Worm (Caenorhabditis elegans): ENCODE results near the gene pap-3.
A peak's percentile ranks its signal among the peaks of the same experiment; 100 is the strongest.

Gene pap-3

DNA sequence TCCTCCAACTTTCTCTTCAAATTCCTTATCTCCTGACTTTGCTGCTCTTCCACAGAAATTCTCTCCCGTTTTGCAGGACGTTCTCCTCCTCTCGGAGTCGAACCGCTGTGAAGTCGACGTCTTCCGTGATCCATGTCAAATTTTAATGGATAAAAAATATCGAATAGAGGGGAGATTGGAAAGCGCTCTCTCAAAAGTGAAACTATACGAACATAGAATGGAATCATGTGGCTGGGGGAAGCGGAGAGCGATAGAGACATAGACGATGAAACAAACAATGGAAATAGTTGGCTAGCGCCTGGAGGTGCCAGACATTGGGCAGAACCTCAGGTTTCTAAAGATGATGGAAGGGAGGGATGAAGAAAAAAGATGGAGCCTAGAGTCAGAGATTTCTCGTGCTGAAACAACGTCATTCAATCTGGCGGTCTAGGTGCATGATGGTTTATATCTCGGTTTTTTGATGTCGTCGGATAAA, 2.4 kb downstream of the pap-3 start, which contains the start of gene F43G6.8 (continued):
- TF ChIP-seq lsy-12 (tag; optimal IDR thresholded peaks at IDR 0.05) (no peak), ceh-28 (tag; optimal IDR thresholded peaks at IDR 0.05) (no peak), fkh-2 (tag; optimal IDR thresholded peaks at IDR 0.05) (no peak), nhr-43 (tag; optimal IDR thresholded peaks at IDR 0.05; ENCODE audit: poor library complexity, severe bottlenecking) (no peak), elt-1 (tag; optimal IDR thresholded peaks at IDR 0.05) (no peak), aly-2 (tag; optimal IDR thresholded peaks at IDR 0.05) (no peak), nhr-23 (tag; optimal IDR thresholded peaks at IDR 0.05) (peak; percentile 35), ztf-4 (tag; optimal IDR thresholded peaks at IDR 0.05) (no peak)

DNA sequence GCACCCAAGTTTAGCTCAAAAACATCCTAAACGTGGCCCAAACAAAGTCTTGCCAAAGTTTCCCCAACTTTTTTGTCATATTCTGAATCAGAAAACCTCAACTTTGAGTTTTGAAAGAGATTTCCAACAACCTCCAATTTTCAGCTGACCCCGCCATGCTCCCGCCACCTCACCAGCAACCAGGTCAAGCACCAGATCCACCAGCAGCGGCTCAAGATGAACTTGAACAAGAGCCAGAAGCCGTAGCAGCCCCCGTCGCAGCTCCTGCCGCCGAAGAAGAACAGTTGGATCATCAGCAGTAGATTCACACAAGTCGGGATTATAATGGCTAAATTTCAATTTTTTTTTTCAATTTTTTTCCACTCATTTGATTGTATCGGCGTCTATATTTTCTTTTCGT, 5.1 kb downstream of the pap-3 start:
- TF ChIP-seq fkh-10 (GFP tag; optimal IDR thresholded peaks at IDR 0.05), result no peak
- no peak for TF ChIP-seq nhr-76 (tag; optimal IDR thresholded peaks at IDR 0.05)
- no peak for TF ChIP-seq R02D3.7 (tag; optimal IDR thresholded peaks at IDR 0.05)
- TF ChIP-seq snpc-4 (tag; optimal IDR thresholded peaks at IDR 0.05), result no peak
- no peak for TF ChIP-seq lsy-12 (tag; optimal IDR thresholded peaks at IDR 0.05)
- no peak for TF ChIP-seq fkh-2 (tag; optimal IDR thresholded peaks at IDR 0.05)
- no peak for TF ChIP-seq elt-1 (tag; optimal IDR thresholded peaks at IDR 0.05)
- no peak for TF ChIP-seq skn-1 (tag; optimal IDR thresholded peaks at IDR 0.05)
- TF ChIP-seq ceh-28 (tag; optimal IDR thresholded peaks at IDR 0.05), result no peak
- TF ChIP-seq ceh-82 (tag; optimal IDR thresholded peaks at IDR 0.05), result no peak
- no peak for TF ChIP-seq nhr-67 (tag; optimal IDR thresholded peaks at IDR 0.05)
- no peak for TF ChIP-seq nhr-11 (tag; optimal IDR thresholded peaks at IDR 0.05)

DNA sequence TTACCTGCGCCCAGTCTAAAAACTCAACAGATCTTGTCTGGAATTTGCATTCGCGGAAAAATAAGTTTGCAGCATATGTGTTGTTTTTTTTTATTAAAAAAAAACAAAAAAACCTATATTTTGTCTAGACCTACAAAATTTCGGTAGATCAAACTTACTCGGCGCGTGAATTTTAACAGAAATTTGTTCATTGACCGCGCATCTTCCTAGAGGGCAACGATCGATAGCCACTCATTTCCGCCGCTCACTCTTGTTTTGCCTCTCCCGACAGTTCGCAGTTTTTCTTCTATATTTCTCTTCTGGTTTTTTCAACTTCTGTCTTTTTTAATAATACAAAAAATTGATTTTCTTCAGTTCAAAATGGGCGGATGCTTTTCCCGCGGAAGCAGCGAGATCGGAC, 5.9 kb downstream of the pap-3 start, which contains the start of gene F43G6.7:
F43G6.7 (plus strand) TSS at position 355 of the 400 bp plus-strand sequence.
- no peak for TF ChIP-seq ceh-16 (tag; optimal IDR thresholded peaks at IDR 0.05)
- no peak for TF ChIP-seq unc-62 (GFP tag; optimal IDR thresholded peaks at IDR 0.05)
- no peak for TF ChIP-seq lin-39 (tag; optimal IDR thresholded peaks at IDR 0.05)
- no peak for TF ChIP-seq snpc-4 (tag; optimal IDR thresholded peaks at IDR 0.05)
- TF ChIP-seq nhr-43 (tag; optimal IDR thresholded peaks at IDR 0.05; ENCODE audit: poor library complexity, severe bottlenecking), result no peak
- TF ChIP-seq tbx-2 (tag; optimal IDR thresholded peaks at IDR 0.05), result no peak

- no peak for TF ChIP-seq ceh-16 (tag; optimal IDR thresholded peaks at IDR 0.05)
- TF ChIP-seq fkh-2 (tag; optimal IDR thresholded peaks at IDR 0.05), result no peak
- TF ChIP-seq elt-1 (tag; optimal IDR thresholded peaks at IDR 0.05), result no peak
- no peak for TF ChIP-seq lsy-12 (tag; optimal IDR thresholded peaks at IDR 0.05)
- no peak for TF ChIP-seq daf-12 (tag; optimal IDR thresholded peaks at IDR 0.05)
- TF ChIP-seq elt-3 (tag; optimal IDR thresholded peaks at IDR 0.05), result no peak
- TF ChIP-seq fkh-10 (GFP tag; optimal IDR thresholded peaks at IDR 0.05), result no peak
- no peak for TF ChIP-seq lin-15B (tag; optimal IDR thresholded peaks at IDR 0.05)
- TF ChIP-seq egl-27 (tag; optimal IDR thresholded peaks at IDR 0.05), result no peak
- no peak for TF ChIP-seq pha-4 (tag; optimal IDR thresholded peaks at IDR 0.05)
- TF ChIP-seq nhr-43 (tag; optimal IDR thresholded peaks at IDR 0.05; ENCODE audit: poor library complexity, severe bottlenecking), result no peak
These were observed 7.4 kb downstream of the pap-3 start, which contains the start of gene F43G6.10 for ce11 chrII:11808979-11809378. TSS of gene F43G6.10 (plus strand) at chrII:11809349.

ce11 chrII:11806256-11806655, 10.1 kb downstream of the pap-3 start, which contains the start of gene jmjd-1.1:
TSS of gene jmjd-1.1 (plus strand) at chrII:11806556.
- TF ChIP-seq ama-1 (optimal IDR thresholded peaks at IDR 0.05) (no peak), nhr-67 (tag; optimal IDR thresholded peaks at IDR 0.05) (no peak), fos-1 (tag; optimal IDR thresholded peaks at IDR 0.05) (no peak), jun-1 (tag; optimal IDR thresholded peaks at IDR 0.05) (no peak), lsy-12 (tag; optimal IDR thresholded peaks at IDR 0.05) (no peak), nhr-237 (tag; optimal IDR thresholded peaks at IDR 0.05) (no peak), nhr-76 (tag; optimal IDR thresholded peaks at IDR 0.05) (no peak)

ce11 chrII:11802451-11802850, 13.9 kb downstream of the pap-3 start, which contains the start of gene F43G6.17:
TSS of gene F43G6.17 (plus strand) at chrII:11802751.
- TF ChIP-seq nhr-11 (tag; optimal IDR thresholded peaks at IDR 0.05), result no peak
- TF ChIP-seq nhr-237 (tag; optimal IDR thresholded peaks at IDR 0.05), result no peak
- TF ChIP-seq pha-4 (tag; optimal IDR thresholded peaks at IDR 0.05), result no peak
- no peak for TF ChIP-seq mml-1 (tag; optimal IDR thresholded peaks at IDR 0.05)
- TF ChIP-seq lsy-12 (tag; optimal IDR thresholded peaks at IDR 0.05), result no peak
- TF ChIP-seq elt-1 (tag; optimal IDR thresholded peaks at IDR 0.05), result no peak
- no peak for TF ChIP-seq R02D3.7 (tag; optimal IDR thresholded peaks at IDR 0.05)
- no peak for TF ChIP-seq fkh-10 (GFP tag; optimal IDR thresholded peaks at IDR 0.05)
- TF ChIP-seq nhr-43 (tag; optimal IDR thresholded peaks at IDR 0.05; ENCODE audit: poor library complexity, severe bottlenecking), result no peak
- no peak for TF ChIP-seq ceh-28 (tag; optimal IDR thresholded peaks at IDR 0.05)
